Worm (Caenorhabditis elegans) whole organism, midembryonic: ENCODE measurements around the gene W10G11.19.
A peak's percentile ranks its signal among the peaks of the same experiment; 100 is the strongest.

ENCODE experiments used
- T22C8.4 ChIP-seq: fragments of 200-800 bp; sonication (Bioruptor generic); IDR thresholded peaks from 2 replicates; pipeline ENCODE4 v1.3.6; 2022; ENCODE audit warnings: missing genetic modification characterization, missing compliant biosample characterization
- cog-1 ChIP-seq: sonication (generic microtip); optimal IDR thresholded peaks from 2 replicates; lab custom pipeline; 2016; ENCODE audit warnings: missing genetic modification characterization, missing compliant biosample characterization
- flt-1 ChIP-seq: fragments of 200-800 bp; sonication (Bioruptor generic); IDR thresholded peaks from 2 replicates; pipeline ENCODE4 v1.3.6; 2022; ENCODE audit warnings: missing genetic modification characterization, missing compliant biosample characterization
- klf-2 ChIP-seq: fragments of 200-800 bp; sonication (Bioruptor generic); conservative IDR thresholded peaks from 2 replicates; pipeline ENCODE4 v1.3.6; 2022; ENCODE audit warnings: missing genetic modification reagents, missing genetic modification characterization, missing compliant biosample characterization
- med-1 ChIP-seq: sonication (generic microtip); optimal IDR thresholded peaks from 2 replicates; lab custom pipeline; 2017; ENCODE audit warnings: missing genetic modification characterization, mild to moderate bottlenecking, missing compliant biosample characterization, antibody characterized with exemption, missing genetic modification reagents; ENCODE audit not compliant: insufficient read depth
- ref-1 ChIP-seq: fragments of 200-800 bp; sonication (Bioruptor generic); conservative IDR thresholded peaks from 2 replicates; pipeline ENCODE4 v1.3.6; 2022; ENCODE audit warnings: missing genetic modification reagents, missing genetic modification characterization, missing compliant biosample characterization
- tab-1 ChIP-seq: fragments of 200-800 bp; sonication (Bioruptor generic); IDR thresholded peaks from 2 replicates; pipeline ENCODE4 v1.3.6; 2022; ENCODE audit warnings: missing genetic modification characterization, missing compliant biosample characterization
- ztf-23 ChIP-seq: fragments of 200-800 bp; sonication (Bioruptor generic); IDR thresholded peaks from 2 replicates; pipeline ENCODE4 v1.3.6; 2022; ENCODE audit warnings: missing genetic modification reagents, missing genetic modification characterization, missing compliant biosample characterization
- ztf-29 ChIP-seq: fragments of 200-800 bp; sonication (Bioruptor generic); IDR thresholded peaks from 2 replicates; pipeline ENCODE4 v1.3.6; 2022; ENCODE audit warnings: missing genetic modification reagents, missing genetic modification characterization, missing compliant biosample characterization

- TF ChIP-seq ztf-29 (GFP tag; lab: Robert Waterston, UW): no peak
- TF ChIP-seq ref-1 (GFP tag; lab: Robert Waterston, UW): no peak
- TF ChIP-seq flt-1 (GFP tag; lab: Robert Waterston, UW): no peak
- no peak for TF ChIP-seq T22C8.4 (GFP tag; lab: Robert Waterston, UW)
- TF ChIP-seq cog-1 (tag; lab: Kevin White, UChicago): peak; percentile 27
- no peak for TF ChIP-seq klf-2
- no peak for TF ChIP-seq ztf-23
- TF ChIP-seq med-1 (GFP tag; lab: Kevin White, UChicago): no peak
- TF ChIP-seq tab-1 (GFP tag; lab: Robert Waterston, UW): no peak
These were observed 3.0 kb downstream of the W10G11.19 start, which contains the start of gene dnc-3 for ce11 chrII:3553453-3553852.
